Fruit fly (Drosophila melanogaster): ENCODE data around the gene Cyp28c1.

Cyp28c1 gene

dm6 chrX:11854758-11855465, 15.5 kb downstream of the Cyp28c1 start, which contains the start of the genes CG10347 and ATP7:
Gene CG10347 (minus strand): TSS chrX:11854931.
Gene ATP7 (plus strand): TSS chrX:11855022.
- TF ChIP-seq Hr4 (GFP tag; optimal IDR thresholded peaks at IDR 0.05) (peak; percentile 15), Smox (GFP tag; optimal IDR thresholded peaks at IDR 0.05) (peak; percentile 22), CG16779 (tag; optimal IDR thresholded peaks at IDR 0.05) (no peak), vri (GFP tag; optimal IDR thresholded peaks at IDR 0.05) (peak; percentile 9), CG11294 (GFP tag; IDR thresholded peaks at IDR 0.05) (no peak), Gug (GFP tag; IDR thresholded peaks at IDR 0.05) (no peak), CG3032 (tag; optimal IDR thresholded peaks at IDR 0.05) (peak; percentile 1), Eip93F (GFP tag; optimal IDR thresholded peaks at IDR 0.05) (no peak), Eip75B (GFP tag; optimal IDR thresholded peaks at IDR 0.05) (peak; percentile 22), CG1621 (tag; optimal IDR thresholded peaks at IDR 0.05) (peak; percentile 16), CG31627 (GFP tag; optimal IDR thresholded peaks at IDR 0.05) (peak; percentile 21), ss (GFP tag; optimal IDR thresholded peaks at IDR 0.05) (peak; percentile 25 to 57), CG7368 (GFP tag; optimal IDR thresholded peaks at IDR 0.05) (no peak), CG6808 (GFP tag; optimal IDR thresholded peaks at IDR 0.05) (no peak), Lpt (GFP tag; optimal IDR thresholded peaks at IDR 0.05) (no peak), cyc (GFP tag; optimal IDR thresholded peaks at IDR 0.05) (peak; percentile 7), CG8119 (GFP tag; IDR thresholded peaks at IDR 0.05) (peak; percentile 17; the same call in 1 of the 3 replicates), Blimp-1 (GFP tag; optimal IDR thresholded peaks at IDR 0.05) (no peak), eg (GFP tag; IDR thresholded peaks at IDR 0.05) (peak; percentile 17; the same call in 1 of the 3 replicates), lz (GFP tag; optimal IDR thresholded peaks at IDR 0.05) (peak; percentile 21), Sox102F (GFP tag; optimal IDR thresholded peaks at IDR 0.05) (peak; percentile 2), acj6 (GFP tag; optimal IDR thresholded peaks at IDR 0.05) (peak; percentile 7), CG6163 (GFP tag; IDR thresholded peaks at IDR 0.05) (no peak), CG3919 (GFP tag; optimal IDR thresholded peaks at IDR 0.05) (peak; percentile 9), Ets96B (tag; optimal IDR thresholded peaks at IDR 0.05) (no peak), CG10669 (GFP tag; optimal IDR thresholded peaks at IDR 0.05) (no peak), CG6792 (GFP tag; optimal IDR thresholded peaks at IDR 0.05) (no peak), OdsH (GFP tag; optimal IDR thresholded peaks at IDR 0.05) (peak; percentile 25), Sox15 (GFP tag; optimal IDR thresholded peaks at IDR 0.05) (no peak), Sox14 (GFP tag; optimal IDR thresholded peaks at IDR 0.05) (peak; percentile 30), CG8632 (GFP tag; optimal IDR thresholded peaks at IDR 0.05) (no peak), CG34406 (GFP tag; optimal IDR thresholded peaks at IDR 0.05) (no peak), CG6276 (GFP tag; optimal IDR thresholded peaks at IDR 0.05) (no peak), CG15336 (GFP tag; IDR thresholded peaks at IDR 0.05) (peak; percentile 13; the same call in 1 of the 2 replicates), net (GFP tag; optimal IDR thresholded peaks at IDR 0.05) (peak; percentile 7), salr (GFP tag; optimal IDR thresholded peaks at IDR 0.05) (no peak), fkh (GFP tag; optimal IDR thresholded peaks at IDR 0.05) (peak; percentile 41), CG11762 (GFP tag; optimal IDR thresholded peaks at IDR 0.05; ENCODE audit: insufficient read depth) (no peak), fd85E (GFP tag; optimal IDR thresholded peaks at IDR 0.05) (no peak), CG4318 (GFP tag; optimal IDR thresholded peaks at IDR 0.05) (no peak), pdm3 (GFP tag; optimal IDR thresholded peaks at IDR 0.05) (peak; percentile 3), CG11902 (GFP tag; optimal IDR thresholded peaks at IDR 0.05) (no peak), esn (GFP tag; optimal IDR thresholded peaks at IDR 0.05) (peak; percentile 50), dac (GFP tag; optimal IDR thresholded peaks at IDR 0.05) (no peak), CG9139 (GFP tag; optimal IDR thresholded peaks at IDR 0.05) (no peak), CG10631 (GFP tag; optimal IDR thresholded peaks at IDR 0.05) (peak; percentile 13), fd59A (GFP tag; optimal IDR thresholded peaks at IDR 0.05) (no peak), CG6854 (GFP tag; optimal IDR thresholded peaks at IDR 0.05) (peak; percentile 23), CG32006 (GFP tag; optimal IDR thresholded peaks at IDR 0.05) (no peak), Met (GFP tag; optimal IDR thresholded peaks at IDR 0.05) (peak; percentile 38), topi (GFP tag; optimal IDR thresholded peaks at IDR 0.05) (peak; percentile 37)
